Fruit fly (Drosophila melanogaster) whole organism, adult: ENCODE data around the gene SclB.

Experiments used
- CG11617 ChIP-seq: fragments of 200-800 bp; sonication (Bioruptor generic); optimal IDR thresholded peaks from 2 replicates; lab custom pipeline; 2017; ENCODE audit warnings: mild to moderate bottlenecking, missing biosample characterization, missing genetic modification reagents, missing genetic modification characterization
- CG12768 ChIP-seq: fragments of 200-800 bp; sonication (Bioruptor generic); optimal IDR thresholded peaks from 2 replicates; lab custom pipeline; 2017; ENCODE audit warnings: missing biosample characterization, missing genetic modification characterization, mild to moderate bottlenecking, moderate library complexity, missing genetic modification reagents
- CG33017 ChIP-seq: fragments of 200-800 bp; sonication (Bioruptor generic); optimal IDR thresholded peaks from 2 replicates; lab custom pipeline; 2018; ENCODE audit warnings: missing biosample characterization, mild to moderate bottlenecking, missing genetic modification characterization, moderate library complexity
- CG7045 ChIP-seq: fragments of 200-800 bp; sonication (Bioruptor generic); optimal IDR thresholded peaks from 2 replicates; lab custom pipeline; 2017; ENCODE audit warnings: missing biosample characterization, mild to moderate bottlenecking, missing genetic modification characterization
- Crg-1 ChIP-seq: fragments of 200-800 bp; sonication (Bioruptor generic); optimal IDR thresholded peaks from 2 replicates; lab custom pipeline; 2016; ENCODE audit warnings: missing biosample characterization, missing genetic modification characterization
- Hr96 ChIP-seq: fragments of 200-800 bp; sonication (Bioruptor generic); optimal IDR thresholded peaks from 2 replicates; lab custom pipeline; 2016; ENCODE audit warnings: missing biosample characterization, missing genetic modification characterization
- Mnt ChIP-seq: fragments of 200-800 bp; sonication (Bioruptor generic); optimal IDR thresholded peaks from 2 replicates; lab custom pipeline; 2016; ENCODE audit warnings: missing biosample characterization, mild to moderate bottlenecking, missing genetic modification characterization
- bab1 ChIP-seq: fragments of 200-800 bp; sonication (Bioruptor generic); optimal IDR thresholded peaks from 3 replicates; lab custom pipeline; 2019; ENCODE audit warnings: missing biosample characterization, mild to moderate bottlenecking, missing genetic modification characterization, moderate library complexity
- kay ChIP-seq: fragments of 200-800 bp; sonication (Bioruptor generic); peaks from one replicate; lab custom pipeline; 2016; ENCODE audit warnings: missing biosample characterization, missing genetic modification characterization, borderline replicate concordance
- ovo ChIP-seq: fragments of 200-800 bp; sonication (Bioruptor generic); optimal IDR thresholded peaks from 2 replicates; lab custom pipeline; 2016; ENCODE audit warnings: missing biosample characterization, missing genetic modification characterization
- pad ChIP-seq: fragments of 200-800 bp; sonication (Bioruptor generic); optimal IDR thresholded peaks from 3 replicates; lab custom pipeline; 2017; ENCODE audit warnings: missing biosample characterization, missing genetic modification characterization, mild to moderate bottlenecking, moderate library complexity, missing genetic modification reagents

DNA sequence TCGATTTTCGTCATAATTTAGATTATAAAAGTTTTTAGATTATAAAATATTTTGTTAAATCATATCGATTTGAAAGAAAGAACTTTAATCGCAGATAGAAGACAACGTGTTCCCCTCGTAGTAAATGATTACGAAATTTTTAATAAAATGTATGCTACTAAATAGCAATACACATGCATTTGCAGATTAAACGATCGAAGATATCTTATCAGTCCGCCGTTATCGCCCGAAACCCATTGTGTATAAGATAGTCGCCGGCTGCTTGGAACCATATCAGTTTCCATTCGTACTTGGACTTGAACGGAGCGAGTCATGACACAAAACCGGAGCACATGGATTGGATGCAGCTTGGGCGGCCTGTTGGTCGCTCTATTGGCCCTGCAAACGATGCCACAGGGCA lies 38.3 kb upstream of the SclB start:
- TF ChIP-seq CG12768 (GFP tag; lab: Kevin White, UChicago) (no peak), pad (GFP tag; lab: Kevin White, UChicago) (no peak), CG11617 (no peak), kay (GFP tag; lab: Kevin White, UChicago) (no peak), CG7045 (GFP tag; lab: Kevin White, UChicago) (no peak), ovo (GFP tag; lab: Kevin White, UChicago) (no peak), bab1 (GFP tag; lab: Kevin White, UChicago) (no peak), Hr96 (GFP tag; lab: Kevin White, UChicago) (no peak), CG33017 (tag; lab: Kevin White, UChicago) (no peak), Crg-1 (GFP tag; lab: Kevin White, UChicago) (no peak), Mnt (peak; percentile 9)
